Worm (Caenorhabditis elegans) whole organism, L1 larva: Measurements from ENCODE around the gene eri-3.
A peak's percentile ranks its signal among the peaks of the same experiment; 100 is the strongest.

ENCODE experiments used
- C04F5.9 ChIP-seq: sonication (generic microtip); optimal IDR thresholded peaks from 2 replicates; lab custom pipeline; 2016; ENCODE audit warnings: missing genetic modification characterization, missing compliant biosample characterization
- C16A3.4 ChIP-seq: fragments of 150-350 bp; optimal IDR thresholded peaks from 2 replicates; lab custom pipeline; 2014; ENCODE audit warnings: missing biosample characterization, missing genetic modification characterization
- C34B4.2 ChIP-seq: sonication (generic microtip); optimal IDR thresholded peaks from 2 replicates; lab custom pipeline; 2017; ENCODE audit warnings: mild to moderate bottlenecking, missing genetic modification characterization, missing compliant biosample characterization
- F16B12.6 ChIP-seq: fragments of 150-350 bp; optimal IDR thresholded peaks from 2 replicates; lab custom pipeline; 2014; ENCODE audit warnings: missing biosample characterization, missing genetic modification characterization
- Y116A8C.19 ChIP-seq: sonication (generic microtip); optimal IDR thresholded peaks from 2 replicates; lab custom pipeline; 2016; ENCODE audit warnings: missing compliant biosample characterization, missing genetic modification characterization, borderline replicate concordance
- alr-1 ChIP-seq: fragments of 200-800 bp; sonication (Bioruptor generic); optimal IDR thresholded peaks from 2 replicates; lab custom pipeline; 2018; ENCODE audit warnings: borderline replicate concordance, mild to moderate bottlenecking, missing genetic modification characterization, missing compliant biosample characterization
- ama-1 ChIP-seq: fragments of 150-350 bp; optimal IDR thresholded peaks from 2 replicates; lab custom pipeline; 2014
- blmp-1 ChIP-seq: fragments of 150-350 bp; optimal IDR thresholded peaks from 2 replicates; lab custom pipeline; 2014; ENCODE audit warnings: missing biosample characterization, missing genetic modification characterization
- ceh-8 ChIP-seq: fragments of 200-800 bp; sonication (Bioruptor generic); optimal IDR thresholded peaks from 2 replicates; lab custom pipeline; 2018; ENCODE audit warnings: mild to moderate bottlenecking, missing genetic modification characterization, moderate library complexity, missing compliant biosample characterization
- ceh-82 ChIP-seq, 3 experiments: fragments of 150-350 bp in 1 of 3; sonication (generic microtip) in 2 of 3; optimal IDR thresholded peaks; 2 replicates each; lab custom pipeline; 2014 to 2017; ENCODE audit warnings: missing biosample characterization in 3 of 3, missing genetic modification characterization in 3 of 3
- ceh-88 ChIP-seq: fragments of 200-800 bp; sonication (Bioruptor generic); IDR thresholded peaks from 2 replicates; pipeline ENCODE4 v1.3.6; 2022; ENCODE audit warnings: missing genetic modification characterization, missing compliant biosample characterization
- ceh-90 ChIP-seq: sonication (generic microtip); optimal IDR thresholded peaks from 2 replicates; lab custom pipeline; 2016; ENCODE audit warnings: missing genetic modification characterization, missing compliant biosample characterization
- ces-1 ChIP-seq: fragments of 150-350 bp; optimal IDR thresholded peaks from 2 replicates; lab custom pipeline; 2014; ENCODE audit warnings: missing biosample characterization, missing genetic modification reagents, missing genetic modification characterization
- efl-1 ChIP-seq, 4 experiments: fragments of 150-350 bp; optimal IDR thresholded peaks in 3 of 4; peaks in 1 of 4; 1 replicate in 1 of 4; 2 replicates in 3 of 4; lab custom pipeline; 2014; ENCODE audit warnings: missing biosample characterization in 2 of 4, missing genetic modification characterization in 2 of 4, missing genetic modification reagents in 2 of 4
- efl-3 ChIP-seq: fragments of 200-800 bp; sonication (Bioruptor generic); optimal IDR thresholded peaks from 2 replicates; lab custom pipeline; 2018; ENCODE audit warnings: mild to moderate bottlenecking, missing genetic modification characterization, missing compliant biosample characterization
- elt-2 ChIP-seq: sonication (generic microtip); optimal IDR thresholded peaks from 2 replicates; lab custom pipeline; 2016; ENCODE audit warnings: missing genetic modification characterization, mild to moderate bottlenecking, inconsistent platforms, missing compliant biosample characterization, missing genetic modification reagents
- elt-3 ChIP-seq, 6 experiments: fragments of 150-350 bp in 1 of 6; sonication (generic microtip); optimal IDR thresholded peaks; 2 replicates each; lab custom pipeline; 2017 to 2018; ENCODE audit warnings: missing biosample characterization in 6 of 6, missing genetic modification characterization in 6 of 6, inconsistent platforms in 1 of 6
- ets-5 ChIP-seq: fragments of 200-800 bp; sonication (Bioruptor generic); IDR thresholded peaks from 2 replicates; pipeline ENCODE4 v1.3.6; 2022; ENCODE audit warnings: missing genetic modification characterization, missing compliant biosample characterization
- fos-1 ChIP-seq: fragments of 150-350 bp; optimal IDR thresholded peaks from 2 replicates; lab custom pipeline; 2014; ENCODE audit warnings: missing biosample characterization, missing genetic modification characterization
- grh-1 ChIP-seq: fragments of 200-800 bp; sonication (Bioruptor generic); IDR thresholded peaks from 2 replicates; pipeline ENCODE4 v1.3.6; 2022; ENCODE audit warnings: missing genetic modification reagents, missing genetic modification characterization, missing compliant biosample characterization
- irx-1 ChIP-seq: sonication (generic microtip); optimal IDR thresholded peaks from 2 replicates; lab custom pipeline; 2016; ENCODE audit warnings: missing genetic modification characterization, missing compliant biosample characterization
- isw-1 ChIP-seq: fragments of 200-800 bp; sonication (Bioruptor generic); IDR thresholded peaks from 2 replicates; pipeline ENCODE4 v1.3.6; 2022; ENCODE audit warnings: missing genetic modification characterization, missing compliant biosample characterization
- lin-13 ChIP-seq: fragments of 150-350 bp; optimal IDR thresholded peaks from 2 replicates; lab custom pipeline; 2014; ENCODE audit warnings: missing biosample characterization, missing genetic modification reagents, missing genetic modification characterization
- lin-14 ChIP-seq: fragments of 200-800 bp; sonication (Bioruptor generic); optimal IDR thresholded peaks from 2 replicates; lab custom pipeline; 2018; ENCODE audit warnings: mild to moderate bottlenecking, missing genetic modification characterization, moderate library complexity, missing compliant biosample characterization
- lin-35 ChIP-seq, 2 experiments: fragments of 150-350 bp; optimal IDR thresholded peaks; 2 replicates each; lab custom pipeline; 2014; ENCODE audit warnings: missing biosample characterization in 2 of 2, missing genetic modification characterization in 2 of 2, missing genetic modification reagents in 2 of 2
- lsy-2 ChIP-seq, 2 experiments: fragments of 150-350 bp; optimal IDR thresholded peaks; 2 replicates each; lab custom pipeline; 2014; ENCODE audit warnings: missing biosample characterization in 2 of 2, missing genetic modification characterization in 2 of 2
- mab-9 ChIP-seq: fragments of 200-800 bp; sonication (Bioruptor generic); IDR thresholded peaks from 2 replicates; pipeline ENCODE4 v1.3.6; 2022; ENCODE audit warnings: missing genetic modification reagents, missing genetic modification characterization, missing compliant biosample characterization
- mef-2 ChIP-seq: fragments of 150-350 bp; optimal IDR thresholded peaks from 2 replicates; lab custom pipeline; 2014; ENCODE audit warnings: missing biosample characterization, missing genetic modification characterization
- mep-1 ChIP-seq: fragments of 150-350 bp; optimal IDR thresholded peaks from 2 replicates; lab custom pipeline; 2014; ENCODE audit warnings: missing biosample characterization, missing genetic modification characterization
- nhr-11 ChIP-seq: fragments of 150-350 bp; optimal IDR thresholded peaks from 2 replicates; lab custom pipeline; 2014; ENCODE audit warnings: missing biosample characterization, missing genetic modification characterization
- nhr-12 ChIP-seq: sonication (generic microtip); optimal IDR thresholded peaks from 2 replicates; lab custom pipeline; 2017; ENCODE audit warnings: missing biosample characterization, missing genetic modification characterization
- nhr-19 ChIP-seq: fragments of 200-800 bp; sonication (Bioruptor generic); conservative IDR thresholded peaks from 2 replicates; pipeline ENCODE4 v1.3.6; 2022; ENCODE audit warnings: missing genetic modification characterization, missing compliant biosample characterization
- nhr-20 ChIP-seq: sonication (generic microtip); optimal IDR thresholded peaks from 2 replicates; lab custom pipeline; 2016; ENCODE audit warnings: mild to moderate bottlenecking, missing genetic modification characterization, missing compliant biosample characterization
- nhr-237 ChIP-seq: fragments of 150-350 bp; optimal IDR thresholded peaks from 2 replicates; lab custom pipeline; 2014; ENCODE audit warnings: missing biosample characterization, missing genetic modification characterization
- nhr-47 ChIP-seq: sonication (generic microtip); optimal IDR thresholded peaks from 2 replicates; lab custom pipeline; 2016; ENCODE audit warnings: mild to moderate bottlenecking, missing genetic modification characterization, moderate library complexity, missing compliant biosample characterization
- nhr-71 ChIP-seq: sonication (generic microtip); optimal IDR thresholded peaks from 2 replicates; lab custom pipeline; 2016; ENCODE audit warnings: mild to moderate bottlenecking, missing genetic modification characterization, moderate library complexity, missing compliant biosample characterization
- nhr-77 ChIP-seq: fragments of 150-350 bp; optimal IDR thresholded peaks from 2 replicates; lab custom pipeline; 2014; ENCODE audit warnings: missing biosample characterization, missing genetic modification characterization
- nhr-84 ChIP-seq: sonication (generic microtip); optimal IDR thresholded peaks from 2 replicates; lab custom pipeline; 2017; ENCODE audit warnings: missing biosample characterization, missing genetic modification characterization
- nhr-85 ChIP-seq: sonication (generic microtip); peaks from one replicate; lab custom pipeline; 2016; ENCODE audit warnings: missing genetic modification characterization, inconsistent platforms, missing compliant biosample characterization
- nhr-90 ChIP-seq: sonication (generic microtip); optimal IDR thresholded peaks from 2 replicates; lab custom pipeline; 2016; ENCODE audit warnings: mild to moderate bottlenecking, missing genetic modification characterization, missing compliant biosample characterization; ENCODE audit not compliant: poor library complexity
- pax-3 ChIP-seq: fragments of 200-800 bp; sonication (Bioruptor generic); optimal IDR thresholded peaks from 2 replicates; lab custom pipeline; 2018; ENCODE audit warnings: mild to moderate bottlenecking, missing genetic modification characterization, moderate library complexity, missing compliant biosample characterization
- pqm-1 ChIP-seq: sonication (generic microtip); optimal IDR thresholded peaks from 3 replicates; lab custom pipeline; 2017; ENCODE audit warnings: missing biosample characterization, missing genetic modification characterization
- rnt-1 ChIP-seq: sonication (generic microtip); optimal IDR thresholded peaks from 2 replicates; lab custom pipeline; 2016; ENCODE audit warnings: mild to moderate bottlenecking, missing genetic modification characterization, moderate library complexity, missing compliant biosample characterization
- sup-37 ChIP-seq: fragments of 200-800 bp; sonication (Bioruptor generic); optimal IDR thresholded peaks from 2 replicates; lab custom pipeline; 2018; ENCODE audit warnings: mild to moderate bottlenecking, missing genetic modification characterization, missing compliant biosample characterization
- swsn-7 ChIP-seq: sonication (generic microtip); optimal IDR thresholded peaks from 2 replicates; lab custom pipeline; 2016; ENCODE audit warnings: missing genetic modification characterization, missing compliant biosample characterization
- unc-30 ChIP-seq: sonication (generic microtip); optimal IDR thresholded peaks from 2 replicates; lab custom pipeline; 2017; ENCODE audit warnings: missing biosample characterization, missing genetic modification characterization
- unc-86 ChIP-seq: sonication (generic microtip); optimal IDR thresholded peaks from 2 replicates; lab custom pipeline; 2016; ENCODE audit warnings: missing genetic modification characterization, missing compliant biosample characterization
- xbp-1 ChIP-seq: sonication (generic microtip); optimal IDR thresholded peaks from 2 replicates; lab custom pipeline; 2016; ENCODE audit warnings: missing genetic modification characterization, missing compliant biosample characterization
- zag-1 ChIP-seq: fragments of 150-350 bp; optimal IDR thresholded peaks from 2 replicates; lab custom pipeline; 2014; ENCODE audit warnings: missing biosample characterization, missing genetic modification characterization
- ztf-11 ChIP-seq, 2 experiments: sonication (generic microtip); optimal IDR thresholded peaks; 2 replicates each; lab custom pipeline; 2016 to 2017; ENCODE audit warnings: missing genetic modification characterization in 2 of 2, missing biosample characterization in 1 of 2, missing compliant biosample characterization in 1 of 2

Gene eri-3

DNA sequence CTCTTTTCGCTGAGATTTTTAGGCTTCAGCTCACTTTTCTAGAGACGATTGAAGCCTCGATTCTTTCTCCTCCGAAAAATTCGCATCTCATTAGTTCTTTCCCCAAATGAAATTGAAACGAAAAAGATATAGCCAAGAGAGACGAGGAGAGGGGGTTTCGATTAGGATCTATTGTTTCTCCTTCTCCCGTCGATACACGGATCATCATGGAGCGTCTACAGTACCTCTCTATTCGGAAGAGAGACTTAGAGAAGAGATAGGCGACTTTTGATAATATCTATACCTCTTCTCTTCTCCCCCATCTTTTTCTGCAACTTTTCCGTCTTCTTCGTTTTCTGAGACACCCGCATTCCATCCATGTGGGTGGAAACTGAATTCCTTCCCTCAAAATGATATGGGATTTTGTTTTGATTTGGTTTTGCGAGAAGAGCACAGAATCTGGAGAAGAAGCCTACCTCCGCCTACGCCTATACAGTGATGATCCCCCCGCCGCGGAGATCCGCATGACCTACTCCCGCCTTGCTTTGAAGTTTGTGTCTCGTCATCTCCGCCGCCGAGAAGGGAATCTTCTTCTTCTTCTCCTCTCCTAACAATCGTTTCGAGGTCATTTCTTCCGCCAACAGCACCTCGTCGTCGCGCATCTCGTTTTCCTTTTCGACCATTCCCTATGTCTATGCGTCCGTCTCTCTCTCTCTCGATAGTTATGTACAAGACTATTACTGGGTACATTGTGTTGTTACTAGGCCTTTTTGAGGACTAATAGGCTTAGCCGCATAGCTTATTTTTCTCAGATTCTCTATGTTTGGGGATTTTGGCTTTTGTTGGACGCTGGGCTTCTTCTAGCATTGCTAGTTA lies 18.6 kb downstream of the eri-3 start (continued):
- TF ChIP-seq nhr-47 (tag; lab: Kevin White, UChicago) (no peak), alr-1 (tag; lab: Kevin White, UChicago) (no peak), lsy-2 (tag; optimal IDR thresholded peaks at IDR 0.05; lab: Kevin White, UChicago) (peak in 1 of 2 experiments; percentile 51), nhr-71 (tag; lab: Kevin White, UChicago) (peak; percentile 14), Y116A8C.19 (tag; lab: Kevin White, UChicago) (no peak), unc-86 (tag; lab: Kevin White, UChicago) (no peak), mef-2 (tag; lab: Kevin White, UChicago) (no peak), nhr-77 (no peak), ceh-88 (no peak), sup-37 (no peak), nhr-84 (tag; lab: Kevin White, UChicago) (no peak), irx-1 (tag; lab: Kevin White, UChicago) (no peak), grh-1 (GFP tag; lab: Robert Waterston, UW) (no peak), blmp-1 (tag; lab: Kevin White, UChicago) (peak; percentile 92), C04F5.9 (tag; lab: Kevin White, UChicago) (no peak), zag-1 (tag; lab: Kevin White, UChicago) (no peak), ceh-8 (GFP tag; lab: Kevin White, UChicago) (no peak), isw-1 (GFP tag; lab: Robert Waterston, UW) (no peak), ces-1 (GFP tag; lab: Kevin White, UChicago) (no peak), nhr-12 (tag; lab: Kevin White, UChicago) (no peak), elt-2 (no peak), lin-13 (GFP tag; lab: Kevin White, UChicago) (no peak), mep-1 (tag; lab: Kevin White, UChicago) (peak; percentile 46), F16B12.6 (no peak), unc-30 (tag; lab: Kevin White, UChicago) (no peak), C34B4.2 (tag; lab: Kevin White, UChicago) (no peak), ceh-90 (no peak), ztf-11 (tag; optimal IDR thresholded peaks at IDR 0.05; lab: Kevin White, UChicago) (no peak), ceh-82 (tag; optimal IDR thresholded peaks at IDR 0.05; lab: Kevin White, UChicago) (no peak), fos-1 (tag; lab: Kevin White, UChicago) (no peak), ets-5 (GFP tag; lab: Robert Waterston, UW) (no peak), lin-35 (GFP tag; optimal IDR thresholded peaks at IDR 0.05; lab: Kevin White, UChicago) (peak in 1 of 2 experiments; percentile 14), xbp-1 (no peak), mab-9 (GFP tag; lab: Robert Waterston, UW) (no peak), nhr-19 (GFP tag; lab: Robert Waterston, UW) (no peak), nhr-237 (tag; lab: Kevin White, UChicago) (no peak), nhr-20 (tag; lab: Kevin White, UChicago) (peak; percentile 39)

DNA sequence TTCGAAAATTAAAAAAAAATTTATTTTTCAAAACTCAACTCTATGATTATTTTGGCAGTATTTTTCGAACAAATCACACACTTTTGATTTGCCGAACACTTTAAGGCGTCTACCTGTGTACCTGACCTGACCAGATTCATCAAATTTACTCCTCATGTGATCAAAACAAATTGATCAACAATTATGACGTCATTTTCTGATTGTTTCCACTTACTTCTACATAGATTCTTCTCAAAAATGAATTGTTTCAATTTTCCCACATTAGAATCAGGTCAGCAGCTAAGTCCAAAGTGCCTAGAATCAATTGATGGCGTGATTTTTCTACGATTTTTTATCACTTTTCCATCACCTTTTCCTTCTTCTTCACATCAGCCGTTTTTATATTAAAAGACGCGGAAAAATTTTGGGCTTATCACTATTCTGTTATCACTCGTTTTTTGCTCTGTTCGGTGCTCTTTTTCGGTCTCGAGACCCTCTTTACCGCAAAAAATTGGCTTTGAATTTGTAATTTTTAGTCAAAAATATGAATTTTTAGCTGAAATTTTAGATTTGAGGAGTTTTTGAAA lies 19.9 kb downstream of the eri-3 start:
- no peak for TF ChIP-seq mep-1 (tag; lab: Kevin White, UChicago)
- peak in 1 of 2 experiments; percentile 42 for TF ChIP-seq lin-35 (GFP tag; optimal IDR thresholded peaks at IDR 0.05; lab: Kevin White, UChicago)
- no peak for TF ChIP-seq nhr-11
- TF ChIP-seq pqm-1 (tag; lab: Kevin White, UChicago) = no peak
- TF ChIP-seq ama-1 (lab: Kevin White, UChicago) = no peak
- no peak for TF ChIP-seq efl-3 (GFP tag; lab: Kevin White, UChicago)
- TF ChIP-seq unc-86 (tag; lab: Kevin White, UChicago) = no peak
- TF ChIP-seq rnt-1 = no peak
- peak; percentile 11 for TF ChIP-seq lin-14
- no peak for TF ChIP-seq C16A3.4 (tag; lab: Kevin White, UChicago)
- no peak for TF ChIP-seq swsn-7 (tag; lab: Kevin White, UChicago)
- TF ChIP-seq xbp-1 = no peak
- no peak for TF ChIP-seq pax-3 (tag; lab: Kevin White, UChicago)
- TF ChIP-seq efl-1 (optimal IDR thresholded peaks at IDR 0.05; lab: Kevin White, UChicago) = no peak
- peak in 1 of 2 experiments; percentile 50 for TF ChIP-seq efl-1 (GFP tag; optimal IDR thresholded peaks at IDR 0.05 in 1 of 2; lab: Kevin White, UChicago)
- peak; percentile 35 for TF ChIP-seq nhr-85 (tag; lab: Kevin White, UChicago)
- peak; percentile 69 for TF ChIP-seq elt-2
- TF ChIP-seq Y116A8C.19 (tag; lab: Kevin White, UChicago) = no peak
- TF ChIP-seq nhr-20 (tag; lab: Kevin White, UChicago) = peak; percentile 41
- TF ChIP-seq elt-3 (tag; optimal IDR thresholded peaks at IDR 0.05; lab: Kevin White, UChicago) = peak in 1 of 6 experiments; percentile 55
- peak; percentile 0 for TF ChIP-seq nhr-90 (tag; lab: Kevin White, UChicago)
